Fruit fly (Drosophila melanogaster) whole organism, embryonic: ENCODE data around the gene CG32170.
A peak's percentile ranks its signal among the peaks of the same experiment; 100 is the strongest.

Experiments used
- Abd-B ChIP-seq: fragments of 200-800 bp; sonication (Bioruptor generic); optimal IDR thresholded peaks from 2 replicates; lab custom pipeline; 2018; ENCODE audit warnings: missing biosample characterization, mild to moderate bottlenecking, missing genetic modification characterization, moderate library complexity
- Atf6 ChIP-seq: fragments of 200-800 bp; sonication (Bioruptor generic); IDR thresholded peaks from 2 replicates; pipeline ENCODE4 v1.3.6; 2022; ENCODE audit warnings: missing biosample characterization, missing genetic modification characterization
- Bgb ChIP-seq: fragments of 200-800 bp; sonication (Bioruptor generic); IDR thresholded peaks from 2 replicates; pipeline ENCODE4 v1.3.6; 2022; ENCODE audit warnings: missing biosample characterization, missing genetic modification characterization; ENCODE audit not compliant: partially characterized antibody
- Blimp-1 ChIP-seq: fragments of 200-800 bp; sonication (Bioruptor generic); optimal IDR thresholded peaks from 3 replicates; lab custom pipeline; 2018; ENCODE audit warnings: missing biosample characterization, missing genetic modification characterization, mild to moderate bottlenecking, moderate library complexity, missing genetic modification reagents
- CG1233 ChIP-seq: fragments of 200-800 bp; sonication (Bioruptor generic); optimal IDR thresholded peaks from 4 replicates; lab custom pipeline; 2018; ENCODE audit warnings: missing biosample characterization, mild to moderate bottlenecking, missing genetic modification characterization
- CG13123 ChIP-seq: fragments of 200-800 bp; sonication (Bioruptor generic); optimal IDR thresholded peaks from 2 replicates; lab custom pipeline; 2016; ENCODE audit warnings: missing biosample characterization, missing genetic modification characterization
- CG13624 ChIP-seq: fragments of 200-800 bp; sonication (Bioruptor generic); optimal IDR thresholded peaks from 2 replicates; lab custom pipeline; 2016; ENCODE audit warnings: missing biosample characterization, missing genetic modification characterization
- CG15073 ChIP-seq: fragments of 200-800 bp; sonication (Bioruptor generic); optimal IDR thresholded peaks from 2 replicates; lab custom pipeline; 2016; ENCODE audit warnings: missing biosample characterization, missing genetic modification characterization
- CG15514 ChIP-seq: fragments of 200-800 bp; sonication (Bioruptor generic); optimal IDR thresholded peaks from 3 replicates; lab custom pipeline; 2017; ENCODE audit warnings: missing biosample characterization, missing genetic modification characterization, mild to moderate bottlenecking, moderate library complexity, missing genetic modification reagents
- CG17328 ChIP-seq: fragments of 200-800 bp; sonication (Bioruptor generic); IDR thresholded peaks from 2 replicates; pipeline ENCODE4 v1.3.6; 2022; ENCODE audit warnings: missing biosample characterization, missing genetic modification characterization
- CG18011 ChIP-seq: fragments of 200-800 bp; sonication (Bioruptor generic); optimal IDR thresholded peaks from 2 replicates; lab custom pipeline; 2017; ENCODE audit warnings: missing biosample characterization, missing genetic modification characterization, mild to moderate bottlenecking, moderate library complexity, missing genotype
- CG2116 ChIP-seq: fragments of 200-800 bp; sonication (Bioruptor generic); optimal IDR thresholded peaks from 3 replicates; lab custom pipeline; 2018; ENCODE audit warnings: missing biosample characterization, mild to moderate bottlenecking, missing genetic modification characterization
- CG2875 ChIP-seq: fragments of 200-800 bp; sonication (Bioruptor generic); optimal IDR thresholded peaks from 2 replicates; lab custom pipeline; 2017; ENCODE audit warnings: missing biosample characterization, mild to moderate bottlenecking, missing genetic modification characterization, missing genetic modification reagents
- CG33557 ChIP-seq: fragments of 200-800 bp; sonication (Bioruptor generic); optimal IDR thresholded peaks from 2 replicates; lab custom pipeline; 2019; ENCODE audit warnings: missing biosample characterization, mild to moderate bottlenecking, missing genetic modification characterization, moderate library complexity
- CG34376 ChIP-seq: fragments of 200-800 bp; sonication (Bioruptor generic); optimal IDR thresholded peaks from 2 replicates; lab custom pipeline; 2018; ENCODE audit warnings: missing biosample characterization, mild to moderate bottlenecking, missing genetic modification characterization
- CG3847 ChIP-seq: fragments of 200-800 bp; sonication (Bioruptor generic); IDR thresholded peaks from 2 replicates; pipeline ENCODE4 v1.3.6; 2022; ENCODE audit warnings: missing biosample characterization, missing genetic modification characterization
- CG6765 ChIP-seq: fragments of 200-800 bp; sonication (Bioruptor generic); optimal IDR thresholded peaks from 3 replicates; lab custom pipeline; 2017; ENCODE audit warnings: missing biosample characterization, mild to moderate bottlenecking, missing genetic modification characterization
- CG7357 ChIP-seq: fragments of 200-800 bp; sonication (Bioruptor generic); IDR thresholded peaks from 3 replicates; pipeline ENCODE4 v1.3.6; 2022; ENCODE audit warnings: missing biosample characterization, missing genetic modification characterization
- CG9437 ChIP-seq: fragments of 200-800 bp; sonication (Bioruptor generic); optimal IDR thresholded peaks from 2 replicates; lab custom pipeline; 2018; ENCODE audit warnings: missing biosample characterization, mild to moderate bottlenecking, missing genetic modification characterization
- Hand ChIP-seq: fragments of 200-800 bp; sonication (Bioruptor generic); optimal IDR thresholded peaks from 2 replicates; lab custom pipeline; 2017; ENCODE audit warnings: mild to moderate bottlenecking, missing biosample characterization, missing genetic modification reagents, missing genetic modification characterization
- HmgZ ChIP-seq: fragments of 200-800 bp; sonication (Bioruptor generic); optimal IDR thresholded peaks from 2 replicates; lab custom pipeline; 2018; ENCODE audit warnings: missing biosample characterization, mild to moderate bottlenecking, missing genetic modification characterization
- Hr78 ChIP-seq, 2 experiments: fragments of 200-800 bp in 1 of 2; fragments of >200 bp in 1 of 2; sonication (Bioruptor generic) in 1 of 2; optimal IDR thresholded peaks; 2 replicates each; lab custom pipeline; 2017 to 2019; ENCODE audit warnings: missing biosample characterization in 2 of 2, missing genetic modification characterization in 2 of 2, mild to moderate bottlenecking in 1 of 2, moderate library complexity in 1 of 2
- Mrtf ChIP-seq: fragments of 200-800 bp; sonication (Bioruptor generic); IDR thresholded peaks from 3 replicates; pipeline ENCODE4 v1.3.6; 2022; ENCODE audit warnings: missing biosample characterization, missing genetic modification characterization
- Poxn ChIP-seq: fragments of 200-800 bp; sonication (Bioruptor generic); IDR thresholded peaks from 2 replicates; pipeline ENCODE4 v1.3.6; 2022; ENCODE audit warnings: missing biosample characterization, missing genetic modification characterization
- Rx ChIP-seq: fragments of 200-800 bp; sonication (Bioruptor generic); IDR thresholded peaks from 2 replicates; pipeline ENCODE4 v1.3.6; 2022; ENCODE audit warnings: missing biosample characterization, missing genetic modification characterization
- Scr ChIP-seq: fragments of 200-800 bp; sonication (Bioruptor generic); IDR thresholded peaks from 2 replicates; pipeline ENCODE4 v1.3.6; 2022; ENCODE audit warnings: missing biosample characterization, missing genetic modification characterization; ENCODE audit not compliant: partially characterized antibody
- Sry-δ ChIP-seq: fragments of 200-800 bp; sonication (Bioruptor generic); optimal IDR thresholded peaks from 2 replicates; lab custom pipeline; 2016; ENCODE audit warnings: missing biosample characterization, missing genetic modification characterization
- Taf1 ChIP-seq: fragments of 200-800 bp; sonication (Bioruptor generic); IDR thresholded peaks from 2 replicates; pipeline ENCODE4 v1.3.6; 2022; ENCODE audit warnings: missing biosample characterization, missing genetic modification characterization
- Tbp ChIP-seq: fragments of >200 bp; optimal IDR thresholded peaks from 2 replicates; lab custom pipeline; 2018; ENCODE audit warnings: missing biosample characterization, missing genetic modification characterization
- Xrp1 ChIP-seq: fragments of 200-800 bp; sonication (Bioruptor generic); IDR thresholded peaks from 2 replicates; pipeline ENCODE4 v1.3.6; 2022; ENCODE audit warnings: missing biosample characterization, missing genetic modification characterization
- abd-A ChIP-seq: fragments of 200-800 bp; sonication (Bioruptor generic); optimal IDR thresholded peaks from 3 replicates; lab custom pipeline; 2019; ENCODE audit warnings: missing biosample characterization, mild to moderate bottlenecking, missing genetic modification characterization, moderate library complexity
- bcd ChIP-seq: fragments of 200-800 bp; sonication (Bioruptor generic); optimal IDR thresholded peaks from 2 replicates; lab custom pipeline; 2017; ENCODE audit warnings: missing biosample characterization, mild to moderate bottlenecking, missing genetic modification characterization
- chm ChIP-seq: fragments of 200-800 bp; sonication (Bioruptor generic); IDR thresholded peaks from 2 replicates; pipeline ENCODE4 v1.3.6; 2022; ENCODE audit warnings: missing biosample characterization, missing genetic modification characterization
- ci ChIP-seq: fragments of 200-800 bp; sonication (Bioruptor generic); IDR thresholded peaks from 3 replicates; pipeline ENCODE4 v1.3.6; 2022; ENCODE audit warnings: missing biosample characterization, missing genetic modification characterization
- crp ChIP-seq, 2 experiments: fragments of 200-800 bp; sonication (Bioruptor generic); optimal IDR thresholded peaks; 2 replicates in 1 of 2; 3 replicates in 1 of 2; lab custom pipeline; 2017; ENCODE audit warnings: missing biosample characterization in 2 of 2, missing genetic modification characterization in 2 of 2, mild to moderate bottlenecking in 1 of 2, moderate library complexity in 1 of 2
- da ChIP-seq: fragments of 200-800 bp; sonication (Bioruptor generic); optimal IDR thresholded peaks from 2 replicates; lab custom pipeline; 2016; ENCODE audit warnings: missing biosample characterization, missing genetic modification characterization
- dm ChIP-seq: fragments of 200-800 bp; sonication (Bioruptor generic); optimal IDR thresholded peaks from 3 replicates; lab custom pipeline; 2016; ENCODE audit warnings: missing biosample characterization, missing genetic modification characterization
- ems ChIP-seq: fragments of 200-800 bp; sonication (Bioruptor generic); optimal IDR thresholded peaks from 3 replicates; lab custom pipeline; 2016; ENCODE audit warnings: missing biosample characterization, missing genetic modification characterization
- exex ChIP-seq: fragments of 200-800 bp; sonication (Bioruptor generic); optimal IDR thresholded peaks from 4 replicates; lab custom pipeline; 2018; ENCODE audit warnings: missing biosample characterization, mild to moderate bottlenecking, missing genetic modification characterization, moderate library complexity
- ftz-f1 ChIP-seq: fragments of 200-800 bp; sonication (Bioruptor generic); optimal IDR thresholded peaks from 2 replicates; lab custom pipeline; 2016; ENCODE audit warnings: missing biosample characterization, missing genetic modification characterization
- h ChIP-seq: fragments of >200 bp; optimal IDR thresholded peaks from 2 replicates; lab custom pipeline; 2017
- hbn ChIP-seq: fragments of 200-800 bp; sonication (Bioruptor generic); IDR thresholded peaks from 2 replicates; pipeline ENCODE4 v1.3.6; 2022; ENCODE audit warnings: missing biosample characterization, missing genetic modification characterization; ENCODE audit not compliant: partially characterized antibody
- hth ChIP-seq: fragments of >200 bp; optimal IDR thresholded peaks from 2 replicates; lab custom pipeline; 2017; ENCODE audit warnings: inconsistent platforms
- nerfin-1 ChIP-seq: fragments of 200-800 bp; sonication (Bioruptor generic); optimal IDR thresholded peaks from 3 replicates; lab custom pipeline; 2019; ENCODE audit warnings: missing biosample characterization, mild to moderate bottlenecking, missing genetic modification characterization, moderate library complexity
- pita ChIP-seq: fragments of 200-800 bp; sonication (Bioruptor generic); optimal IDR thresholded peaks from 2 replicates; lab custom pipeline; 2017; ENCODE audit warnings: missing biosample characterization, mild to moderate bottlenecking, missing genetic modification characterization
- sc ChIP-seq, 3 experiments: fragments of >200 bp in 2 of 3; fragments of 200-800 bp in 1 of 3; sonication (Bioruptor generic) in 1 of 3; optimal IDR thresholded peaks; 2 replicates in 2 of 3; 3 replicates in 1 of 3; lab custom pipeline; 2017; ENCODE audit warnings: mild to moderate bottlenecking in 1 of 3, missing biosample characterization in 1 of 3, missing genetic modification characterization in 1 of 3, missing genetic modification reagents in 1 of 3
- scrt ChIP-seq: fragments of 200-800 bp; sonication (Bioruptor generic); optimal IDR thresholded peaks from 2 replicates; lab custom pipeline; 2018; ENCODE audit warnings: missing biosample characterization, mild to moderate bottlenecking, missing genetic modification characterization, moderate library complexity
- sima ChIP-seq: fragments of 200-800 bp; sonication (Bioruptor generic); optimal IDR thresholded peaks from 2 replicates; lab custom pipeline; 2016; ENCODE audit warnings: missing biosample characterization, missing genetic modification characterization
- zfh1 ChIP-seq: fragments of 200-800 bp; sonication (Bioruptor generic); IDR thresholded peaks from 3 replicates; pipeline ENCODE4 v1.3.6; 2022; ENCODE audit warnings: missing biosample characterization, missing genetic modification characterization

Gene CG32170

DNA sequence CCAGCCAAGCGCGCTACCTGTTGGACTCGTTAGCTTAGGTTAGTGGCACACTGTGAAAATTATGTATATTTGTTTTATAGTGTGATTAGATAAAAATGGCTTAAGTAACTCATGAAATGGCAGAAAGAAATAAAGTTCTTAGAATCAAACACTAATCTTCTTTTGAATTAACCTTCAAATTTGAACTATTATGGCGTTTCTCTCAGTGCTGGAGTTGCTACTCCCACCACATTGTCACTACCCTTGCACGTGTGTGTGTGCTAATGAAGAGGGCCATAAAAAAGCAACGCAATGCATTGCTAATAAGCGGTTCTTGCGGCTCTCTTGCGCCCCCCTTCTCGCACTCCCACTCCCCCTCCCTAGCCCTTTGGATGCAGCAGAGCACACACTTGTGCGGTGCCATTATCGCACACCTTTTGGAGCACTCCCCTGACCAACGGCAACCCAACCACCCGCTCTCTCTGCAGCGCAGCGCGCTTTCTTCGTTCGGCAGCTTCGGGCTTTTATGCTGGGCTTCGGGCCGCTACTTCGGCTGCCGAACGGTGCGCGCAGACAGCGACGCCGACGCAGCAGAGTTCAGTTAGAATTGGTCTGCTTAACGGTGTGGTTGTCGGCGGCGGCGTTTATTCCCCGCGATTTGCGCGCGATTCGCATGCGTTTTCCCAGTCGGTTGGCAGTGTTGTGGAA, 13.7 kb downstream of the CG32170 start (continued):
- peak; percentile 58 for TF ChIP-seq Sry-δ (GFP tag; lab: Kevin White, UChicago)
- no peak for TF ChIP-seq Scr (GFP tag; lab: Robert Waterston, UW)
- peak; percentile 28 for TF ChIP-seq Hand (GFP tag; lab: Kevin White, UChicago)
- peak; percentile 84 for TF ChIP-seq CG13123 (GFP tag; lab: Kevin White, UChicago)
- no peak for TF ChIP-seq pita
- peak; percentile 58 for TF ChIP-seq CG18011 (GFP tag; lab: Kevin White, UChicago)
- peak; percentile 36 for TF ChIP-seq CG34376
- peak; percentile 91 for TF ChIP-seq CG2875
- no peak for TF ChIP-seq CG6765 (GFP tag; lab: Kevin White, UChicago)
- TF ChIP-seq CG13624 (GFP tag; lab: Kevin White, UChicago), result peak; percentile 74
- peak; percentile 52 for TF ChIP-seq CG15514 (GFP tag; lab: Kevin White, UChicago)
- no peak for TF ChIP-seq hth (lab: Kevin White, UChicago)
- TF ChIP-seq crp (GFP tag; optimal IDR thresholded peaks at IDR 0.05; lab: Kevin White, UChicago), result peak in 1 of 2 experiments; percentile 49
- TF ChIP-seq chm, result peak; percentile 94
- TF ChIP-seq CG33557 (GFP tag; lab: Kevin White, UChicago), result peak; percentile 57
- peak; percentile 47; the same call in 1 of the 2 replicates for TF ChIP-seq Taf1 (GFP tag; lab: Robert Waterston, UW)
- TF ChIP-seq exex (tag; lab: Kevin White, UChicago), result peak; percentile 53
- TF ChIP-seq Poxn (GFP tag; lab: Robert Waterston, UW), result 0 out of 2 replicates have a peak, but pooled peaks have one; percentile 17
- TF ChIP-seq CG1233, result peak; percentile 83
- TF ChIP-seq Xrp1 (GFP tag; lab: Robert Waterston, UW), result peak; percentile 95
- TF ChIP-seq CG15073, result peak; percentile 71
- peak; percentile 83 for TF ChIP-seq Mrtf
- TF ChIP-seq HmgZ (tag; lab: Kevin White, UChicago), result peak; percentile 62
- peak; percentile 95 for TF ChIP-seq zfh1
- TF ChIP-seq Rx (GFP tag; lab: Robert Waterston, UW), result peak; percentile 91
- TF ChIP-seq ftz-f1 (GFP tag; lab: Kevin White, UChicago), result peak; percentile 11
- no peak for TF ChIP-seq hbn (GFP tag; lab: Robert Waterston, UW)
- TF ChIP-seq Blimp-1, result peak; percentile 93
- TF ChIP-seq Tbp, result no peak
- no peak for TF ChIP-seq sc (optimal IDR thresholded peaks at IDR 0.05; lab: Kevin White, UChicago)
- TF ChIP-seq sc (GFP tag; optimal IDR thresholded peaks at IDR 0.05; lab: Kevin White, UChicago), result peak; percentile 89
- peak; percentile 96 for TF ChIP-seq CG17328 (GFP tag; lab: Robert Waterston, UW)
- TF ChIP-seq Hr78 (GFP tag; optimal IDR thresholded peaks at IDR 0.05; lab: Kevin White, UChicago), result peak in 1 of 2 experiments; percentile 88
- peak; percentile 64 for TF ChIP-seq sima (GFP tag; lab: Kevin White, UChicago)
- peak; percentile 43; the same call in 1 of the 2 replicates for TF ChIP-seq Bgb (GFP tag; lab: Robert Waterston, UW)
- TF ChIP-seq dm (GFP tag; lab: Kevin White, UChicago), result peak; percentile 84
- peak; percentile 84 for TF ChIP-seq Atf6 (GFP tag; lab: Robert Waterston, UW)
- peak; percentile 83 for TF ChIP-seq CG3847 (GFP tag; lab: Robert Waterston, UW)
- peak; percentile 85 for TF ChIP-seq ems (GFP tag; lab: Kevin White, UChicago)
- peak; percentile 53 for TF ChIP-seq abd-A
- TF ChIP-seq CG9437 (GFP tag; lab: Kevin White, UChicago), result peak; percentile 75
- peak; percentile 88 for TF ChIP-seq nerfin-1
- TF ChIP-seq ci (GFP tag; lab: Robert Waterston, UW), result peak; percentile 98
- TF ChIP-seq scrt (GFP tag; lab: Kevin White, UChicago), result peak; percentile 76
- TF ChIP-seq h, result no peak
- peak; percentile 75 for TF ChIP-seq da
- TF ChIP-seq CG7357, result peak; percentile 86
- TF ChIP-seq bcd (GFP tag; lab: Kevin White, UChicago), result peak; percentile 89
- peak; percentile 54 for TF ChIP-seq CG2116 (GFP tag; lab: Kevin White, UChicago)
- TF ChIP-seq Abd-B (GFP tag; lab: Kevin White, UChicago), result peak; percentile 84
